Worm (Caenorhabditis elegans): ENCODE measurements around the gene F02C12.2.

Gene F02C12.2

ce11 chrX:13359800-13360199 is 39.3 kb downstream of the F02C12.2 start:
- TF ChIP-seq nhr-2 (tag; optimal IDR thresholded peaks at IDR 0.05) (peak; percentile 17), snpc-4 (tag; optimal IDR thresholded peaks at IDR 0.05) (no peak)

DNA sequence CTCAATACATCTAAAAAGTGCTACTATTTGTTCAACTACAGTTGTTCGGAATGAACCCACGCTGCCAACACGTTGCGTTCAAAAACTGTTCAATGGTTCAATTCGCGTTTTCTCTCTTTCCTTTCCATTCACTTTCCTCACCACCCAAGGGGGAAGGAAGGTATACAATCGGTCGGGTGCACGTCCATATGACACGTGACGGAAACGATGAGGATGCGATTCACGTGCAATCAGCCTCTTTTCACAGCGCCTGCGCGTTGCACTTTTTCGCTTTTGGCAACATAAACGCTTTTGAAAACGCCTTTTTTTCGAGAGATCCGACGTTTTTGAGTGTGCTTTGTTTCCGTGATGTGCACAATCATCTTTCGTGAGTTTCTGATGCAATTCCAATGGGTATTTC is 40.5 kb downstream of the F02C12.2 start:
- no peak for TF ChIP-seq ceh-39 (tag; optimal IDR thresholded peaks at IDR 0.05)
- peak; percentile 3 for TF ChIP-seq blmp-1 (tag; optimal IDR thresholded peaks at IDR 0.05)
- TF ChIP-seq ham-2 (GFP tag; optimal IDR thresholded peaks at IDR 0.05): peak; percentile 14

DNA sequence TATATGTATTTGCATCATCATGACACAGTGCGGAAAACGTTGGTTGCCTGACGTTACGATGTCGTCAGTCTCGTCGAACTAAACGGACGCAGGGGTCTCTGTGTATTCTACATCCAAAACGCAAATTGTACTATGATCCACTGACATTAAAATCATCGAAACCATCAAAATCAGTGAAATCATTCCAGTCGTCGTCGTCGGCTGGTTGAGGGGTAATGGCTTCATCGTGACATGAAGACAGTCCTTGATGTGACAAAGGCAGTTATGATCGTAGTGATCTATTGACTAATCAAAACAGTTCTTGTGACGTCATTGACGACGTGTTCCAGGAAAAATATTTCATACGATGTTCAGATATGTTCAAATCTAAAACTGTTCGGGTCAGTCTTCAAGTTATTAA is 41.4 kb downstream of the F02C12.2 start:
- TF ChIP-seq bed-3 (GFP tag; optimal IDR thresholded peaks at IDR 0.05) (no peak), snpc-4 (tag; optimal IDR thresholded peaks at IDR 0.05) (no peak), unc-62 (GFP tag; optimal IDR thresholded peaks at IDR 0.05) (no peak), ces-1 (GFP tag; optimal IDR thresholded peaks at IDR 0.05) (no peak), pha-4 (tag; optimal IDR thresholded peaks at IDR 0.05) (no peak), ceh-43 (GFP tag; optimal IDR thresholded peaks at IDR 0.05) (no peak), ham-2 (GFP tag; optimal IDR thresholded peaks at IDR 0.05) (no peak), tbx-8 (GFP tag; optimal IDR thresholded peaks at IDR 0.05) (no peak), ztf-11 (tag; optimal IDR thresholded peaks at IDR 0.05) (no peak), nhr-237 (tag; optimal IDR thresholded peaks at IDR 0.05) (no peak), sptf-1 (tag; optimal IDR thresholded peaks at IDR 0.05) (no peak), drap-1 (GFP tag; optimal IDR thresholded peaks at IDR 0.05) (no peak), lin-13 (tag; optimal IDR thresholded peaks at IDR 0.05) (no peak), flh-1 (GFP tag; optimal IDR thresholded peaks at IDR 0.05) (no peak), mep-1 (tag; optimal IDR thresholded peaks at IDR 0.05) (no peak)

DNA sequence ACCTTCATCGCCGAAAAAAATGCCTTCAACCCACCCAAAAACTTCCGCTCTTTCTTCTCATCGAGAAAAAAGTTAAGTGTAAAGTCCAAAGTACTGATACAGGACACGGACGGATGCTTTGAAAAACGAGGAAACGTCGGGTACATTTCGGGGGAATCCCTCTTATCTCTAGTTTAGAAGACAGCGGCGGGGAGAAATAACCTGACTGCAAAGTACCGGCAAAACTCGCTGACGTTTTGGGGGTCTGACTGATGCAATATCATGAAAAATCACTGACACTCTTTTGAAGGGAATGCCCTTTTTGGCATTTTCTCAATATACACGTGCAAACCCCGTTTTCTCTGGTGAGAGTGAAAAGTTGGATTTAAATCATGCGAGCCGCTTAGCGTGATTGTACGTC is 42.7 kb downstream of the F02C12.2 start:
- TF ChIP-seq cnd-1 (tag; optimal IDR thresholded peaks at IDR 0.05) (no peak), ceh-39 (tag; optimal IDR thresholded peaks at IDR 0.05) (no peak), sptf-1 (tag; optimal IDR thresholded peaks at IDR 0.05) (no peak), elt-3 (tag; optimal IDR thresholded peaks at IDR 0.05) (no peak)

DNA sequence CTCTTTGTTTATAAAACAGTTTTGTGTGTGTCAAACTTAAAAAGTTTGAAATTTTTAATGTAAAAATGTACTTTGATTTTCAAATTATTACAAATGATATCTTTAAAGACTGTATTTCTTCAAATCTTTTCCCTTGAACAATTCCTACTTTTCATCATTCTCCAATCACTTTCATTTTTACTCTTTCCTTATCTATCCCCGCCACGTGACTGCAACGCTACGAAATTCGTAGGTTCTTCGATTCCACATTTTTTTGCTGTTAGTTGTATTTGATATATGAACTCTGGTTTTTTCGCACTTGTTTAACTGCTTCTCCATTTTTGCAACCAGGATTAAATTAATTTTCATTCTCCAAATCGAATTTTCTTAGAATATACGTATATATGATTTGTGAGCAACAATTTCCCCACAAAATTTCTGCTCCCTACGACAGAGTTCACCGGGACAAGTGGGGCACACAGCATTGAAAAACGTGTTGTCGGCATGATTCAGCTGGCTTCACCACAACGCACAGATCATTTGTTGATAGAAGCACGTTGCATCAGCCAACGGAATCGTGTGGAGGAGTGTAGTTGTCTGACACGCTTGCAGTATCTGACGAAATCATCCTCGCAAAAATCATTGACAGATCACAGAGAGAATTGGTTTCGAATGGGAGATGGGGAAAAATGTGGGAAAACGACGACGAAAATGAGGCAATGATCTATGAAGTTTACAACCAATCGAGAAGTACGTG is 44.3 kb downstream of the F02C12.2 start:
- TF ChIP-seq ceh-43 (GFP tag; optimal IDR thresholded peaks at IDR 0.05): no peak
- no peak for TF ChIP-seq nhr-28 (tag; optimal IDR thresholded peaks at IDR 0.05)
- no peak for TF ChIP-seq mls-2 (tag; optimal IDR thresholded peaks at IDR 0.05)
- no peak for TF ChIP-seq sptf-1 (tag; optimal IDR thresholded peaks at IDR 0.05)
- TF ChIP-seq nhr-12 (tag; optimal IDR thresholded peaks at IDR 0.05): no peak
- TF ChIP-seq pha-4 (tag; optimal IDR thresholded peaks at IDR 0.05): no peak
- TF ChIP-seq unc-39 (tag; optimal IDR thresholded peaks at IDR 0.05): no peak
- TF ChIP-seq bed-3 (GFP tag; optimal IDR thresholded peaks at IDR 0.05): no peak
- TF ChIP-seq lsy-2 (tag; optimal IDR thresholded peaks at IDR 0.05): no peak
- no peak for TF ChIP-seq sem-2 (GFP tag; optimal IDR thresholded peaks at IDR 0.05)
- no peak for TF ChIP-seq ceh-39 (tag; optimal IDR thresholded peaks at IDR 0.05)
- no peak for TF ChIP-seq hlh-1 (tag; optimal IDR thresholded peaks at IDR 0.05)
- no peak for TF ChIP-seq mep-1 (tag; optimal IDR thresholded peaks at IDR 0.05)
- no peak for TF ChIP-seq cnd-1 (tag; optimal IDR thresholded peaks at IDR 0.05)
- no peak for TF ChIP-seq tbx-8 (GFP tag; optimal IDR thresholded peaks at IDR 0.05)
- no peak for TF ChIP-seq flh-1 (GFP tag; optimal IDR thresholded peaks at IDR 0.05)

DNA sequence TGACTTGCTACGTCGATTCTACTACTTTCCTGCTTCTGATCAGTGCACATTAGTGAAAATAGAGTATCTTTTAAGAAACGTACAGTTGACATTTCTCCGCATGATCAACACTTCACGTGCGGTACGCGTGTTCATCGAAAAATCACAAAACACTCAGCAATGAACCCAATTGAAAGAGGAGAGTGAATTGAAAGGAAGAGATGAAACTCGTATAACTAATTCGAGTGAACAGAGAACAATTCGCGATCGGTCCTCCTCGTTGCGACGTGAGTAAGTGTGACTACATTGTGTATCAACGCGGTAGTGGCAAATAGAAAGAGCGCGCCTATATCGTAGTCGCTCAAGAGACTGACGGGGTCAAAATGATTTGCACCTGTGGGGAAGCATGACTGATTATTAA is 45.6 kb downstream of the F02C12.2 start:
- TF ChIP-seq pha-4 (tag; optimal IDR thresholded peaks at IDR 0.05): peak; percentile 18
- TF ChIP-seq mls-2 (tag; optimal IDR thresholded peaks at IDR 0.05): no peak
- TF ChIP-seq drap-1 (GFP tag; optimal IDR thresholded peaks at IDR 0.05): no peak

ce11 chrX:13352164-13352563 is 47.0 kb downstream of the F02C12.2 start:
- no peak for TF ChIP-seq bed-3 (GFP tag; optimal IDR thresholded peaks at IDR 0.05)
- TF ChIP-seq mep-1 (tag; optimal IDR thresholded peaks at IDR 0.05): no peak
- no peak for TF ChIP-seq elt-3 (tag; optimal IDR thresholded peaks at IDR 0.05)
- TF ChIP-seq elt-1 (tag; optimal IDR thresholded peaks at IDR 0.05; ENCODE audit: borderline replicate concordance, insufficient read depth): no peak
- TF ChIP-seq nhr-12 (tag; optimal IDR thresholded peaks at IDR 0.05): no peak
- TF ChIP-seq lsy-2 (tag; optimal IDR thresholded peaks at IDR 0.05): no peak
- no peak for TF ChIP-seq unc-39 (tag; optimal IDR thresholded peaks at IDR 0.05)
- TF ChIP-seq nhr-237 (tag; optimal IDR thresholded peaks at IDR 0.05): no peak
- TF ChIP-seq ceh-83 (GFP tag; optimal IDR thresholded peaks at IDR 0.05): no peak
- TF ChIP-seq lin-32 (GFP tag; optimal IDR thresholded peaks at IDR 0.05): no peak
- TF ChIP-seq nhr-76 (tag; optimal IDR thresholded peaks at IDR 0.05): no peak
- TF ChIP-seq lin-13 (tag; optimal IDR thresholded peaks at IDR 0.05): no peak
- TF ChIP-seq tbx-8 (GFP tag; optimal IDR thresholded peaks at IDR 0.05): no peak
- TF ChIP-seq mls-2 (tag; optimal IDR thresholded peaks at IDR 0.05): no peak
